Fruit fly (Drosophila melanogaster): Measurements from ENCODE around the gene CG33125.

Gene CG33125

dm6 chr2L:2609694-2610093 lies 42.5 kb downstream of the CG33125 start, which contains the start of gene CG15395:
CG15395 (plus strand) TSS chr2L:2609994.
- TF ChIP-seq CG11617 (GFP tag; optimal IDR thresholded peaks at IDR 0.05) = no peak

DNA sequence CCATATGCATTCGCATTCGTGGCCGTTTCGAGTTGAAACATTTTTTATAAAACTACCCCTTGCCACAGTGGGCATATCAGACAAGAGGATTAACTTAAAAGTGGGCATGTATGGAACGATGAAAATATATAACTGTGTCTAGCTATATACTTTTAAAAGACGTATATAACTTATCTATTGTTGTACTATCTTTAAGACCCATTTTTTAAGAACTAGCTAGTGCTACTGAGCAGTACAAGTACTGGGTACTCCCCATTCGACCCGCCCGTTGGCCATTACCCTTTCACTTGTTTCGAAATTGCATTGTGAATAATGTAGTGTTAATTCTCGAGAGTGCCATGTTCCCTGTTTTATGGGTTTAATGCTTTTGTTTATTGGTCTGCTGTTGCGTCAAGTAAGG lies 45.5 kb downstream of the CG33125 start:
- TF ChIP-seq ovo (GFP tag; optimal IDR thresholded peaks at IDR 0.05) = no peak
- no peak for TF ChIP-seq CG1620 (GFP tag; optimal IDR thresholded peaks at IDR 0.05)
- TF ChIP-seq cnc (optimal IDR thresholded peaks at IDR 0.05) = no peak
- TF ChIP-seq tj (GFP tag; optimal IDR thresholded peaks at IDR 0.05) = no peak
- no peak for TF ChIP-seq Crg-1 (GFP tag; optimal IDR thresholded peaks at IDR 0.05)
- no peak for TF ChIP-seq kay (GFP tag; ENCODE audit: borderline replicate concordance)
- TF ChIP-seq CG7045 (GFP tag; optimal IDR thresholded peaks at IDR 0.05) = no peak
- no peak for TF ChIP-seq pad (GFP tag; optimal IDR thresholded peaks at IDR 0.05)
- TF ChIP-seq bab1 (GFP tag; optimal IDR thresholded peaks at IDR 0.05) = no peak
- TF ChIP-seq CG12768 (GFP tag; optimal IDR thresholded peaks at IDR 0.05) = no peak
- no peak for TF ChIP-seq Hr96 (GFP tag; optimal IDR thresholded peaks at IDR 0.05)
- TF ChIP-seq CG14711 (tag; optimal IDR thresholded peaks at IDR 0.05) = no peak
- TF ChIP-seq cic (GFP tag; optimal IDR thresholded peaks at IDR 0.05) = no peak
- no peak for TF ChIP-seq CG5204 (GFP tag; optimal IDR thresholded peaks at IDR 0.05)
- no peak for TF ChIP-seq Clk (GFP tag; optimal IDR thresholded peaks at IDR 0.05)
- no peak for TF ChIP-seq CG7101 (tag; optimal IDR thresholded peaks at IDR 0.05)
- no peak for TF ChIP-seq Mnt (GFP tag; optimal IDR thresholded peaks at IDR 0.05)

All from whole organism, adult.